Worm (Caenorhabditis elegans): ENCODE measurements around the gene mrpl-41.
A peak's percentile ranks its signal among the peaks of the same experiment; 100 is the strongest.
"Not testable (repeated sequence)": the region's sequence is repeated elsewhere in the genome, so short reads cannot be mapped to it uniquely, and the experiment has no call there.

The mrpl-41 gene

DNA sequence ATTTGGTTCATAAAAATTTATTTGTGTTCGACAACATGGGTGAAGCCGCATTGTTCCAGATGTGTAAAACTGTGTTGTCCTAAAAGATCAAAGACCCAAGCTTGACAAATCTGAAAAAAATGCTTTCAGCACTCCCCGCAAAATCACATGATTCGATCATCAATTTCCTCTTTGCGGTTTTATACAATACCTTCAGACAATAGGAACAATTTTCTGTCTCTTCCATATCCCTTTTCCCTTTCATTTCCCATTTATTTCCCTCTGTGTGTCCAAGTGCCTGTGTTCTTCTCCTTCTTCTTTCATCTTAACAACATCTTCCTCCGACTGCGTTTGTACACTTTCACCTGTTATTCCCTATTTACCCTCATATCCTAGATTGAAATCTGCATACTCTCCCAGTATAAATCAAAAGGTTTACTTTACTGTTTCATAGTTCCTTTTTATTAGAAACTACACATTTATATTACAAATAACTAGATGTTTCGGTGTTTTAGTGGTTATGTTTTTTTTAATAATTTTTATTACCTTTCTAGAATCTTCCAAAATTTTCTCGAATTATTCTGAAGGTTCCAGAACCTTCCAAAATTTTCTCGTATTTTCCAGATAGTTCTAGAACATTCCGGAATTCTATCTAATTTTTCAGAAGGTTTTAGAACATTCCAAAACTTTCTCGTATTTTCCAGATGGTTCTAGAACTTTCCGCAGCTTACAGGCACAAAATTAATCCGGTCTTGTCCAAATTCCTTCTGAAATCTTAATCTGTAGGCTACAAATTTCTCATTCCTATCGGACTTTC, 12.4 kb downstream of the mrpl-41 start, which contains the start of gene K01A2.5 (continued):
- TF ChIP-seq mxl-3 (GFP tag; optimal IDR thresholded peaks at IDR 0.05) (peak; percentile 35), gei-8 (GFP tag; optimal IDR thresholded peaks at IDR 0.05) (no peak), D1046.2 (GFP tag; IDR thresholded peaks at IDR 0.05) (no peak), daf-16 (GFP tag; optimal IDR thresholded peaks at IDR 0.05) (no peak), daf-16 (tag; optimal IDR thresholded peaks at IDR 0.05) (no peak), ZK337.2 (GFP tag; IDR thresholded peaks at IDR 0.05) (no peak), hif-1 (tag; optimal IDR thresholded peaks at IDR 0.05) (no peak), skn-1 (tag; optimal IDR thresholded peaks at IDR 0.05) (no peak), tra-1 (GFP tag; IDR thresholded peaks at IDR 0.05) (no peak), lin-38 (GFP tag; IDR thresholded peaks at IDR 0.05) (no peak), madf-5 (GFP tag; IDR thresholded peaks at IDR 0.05) (no peak), daf-8 (GFP tag; IDR thresholded peaks at IDR 0.05) (no peak)

DNA sequence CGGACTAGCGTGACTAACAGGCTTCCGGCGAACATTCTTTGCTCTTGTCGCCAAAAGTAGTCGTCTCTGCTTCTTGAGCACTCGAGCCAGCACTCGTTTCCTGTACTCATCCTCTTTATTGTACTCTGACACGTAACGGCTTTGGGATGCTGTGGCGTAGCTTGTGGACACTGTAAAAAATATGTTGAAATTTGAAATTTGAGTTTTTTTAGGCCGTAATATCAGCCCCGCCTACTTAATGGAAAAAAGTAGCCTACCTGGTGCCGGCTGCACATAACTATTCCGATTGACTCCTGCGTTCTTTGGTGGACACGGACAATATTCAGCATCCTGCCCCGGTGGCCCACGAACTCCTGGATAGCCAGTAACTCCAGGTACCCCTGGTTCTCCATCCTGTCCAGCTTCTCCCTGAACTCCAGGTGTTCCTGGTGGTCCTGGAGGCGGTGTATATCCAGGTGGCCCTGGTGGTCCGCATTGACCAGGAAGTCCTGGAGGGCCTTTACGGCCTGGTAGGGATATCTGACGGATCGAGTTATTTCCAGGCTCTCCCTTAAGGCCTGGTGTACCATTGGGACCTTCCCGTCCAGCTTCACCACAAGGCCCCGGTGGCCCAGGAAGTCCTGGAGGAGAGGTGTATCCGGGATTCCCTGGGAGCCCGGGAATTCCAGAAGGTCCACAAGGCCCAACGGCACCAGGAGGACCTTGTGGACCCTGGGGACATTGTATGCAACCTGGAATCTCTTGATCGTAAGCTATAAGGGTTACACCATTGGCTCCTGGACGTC, 15.4 kb downstream of the mrpl-41 start:
- no peak for TF ChIP-seq Y105C5A.15 (GFP tag; IDR thresholded peaks at IDR 0.05)
- TF ChIP-seq set-16 (GFP tag; IDR thresholded peaks at IDR 0.05): peak; percentile 83
- peak; percentile 92 for TF ChIP-seq aha-1 (tag)
- TF ChIP-seq ama-1 (optimal IDR thresholded peaks at IDR 0.05): no peak
- TF ChIP-seq cey-2 (tag; optimal IDR thresholded peaks at IDR 0.05; ENCODE audit: borderline replicate concordance, insufficient read depth): no peak
- TF ChIP-seq lin-38 (GFP tag; IDR thresholded peaks at IDR 0.05): no peak
- no peak for TF ChIP-seq hlh-11 (tag; optimal IDR thresholded peaks at IDR 0.05)
- TF ChIP-seq attf-4 (tag; optimal IDR thresholded peaks at IDR 0.05): no peak
- TF ChIP-seq ztf-7 (tag; optimal IDR thresholded peaks at IDR 0.05): no peak
- no peak for TF ChIP-seq ceh-44 (GFP tag; IDR thresholded peaks at IDR 0.05)

DNA sequence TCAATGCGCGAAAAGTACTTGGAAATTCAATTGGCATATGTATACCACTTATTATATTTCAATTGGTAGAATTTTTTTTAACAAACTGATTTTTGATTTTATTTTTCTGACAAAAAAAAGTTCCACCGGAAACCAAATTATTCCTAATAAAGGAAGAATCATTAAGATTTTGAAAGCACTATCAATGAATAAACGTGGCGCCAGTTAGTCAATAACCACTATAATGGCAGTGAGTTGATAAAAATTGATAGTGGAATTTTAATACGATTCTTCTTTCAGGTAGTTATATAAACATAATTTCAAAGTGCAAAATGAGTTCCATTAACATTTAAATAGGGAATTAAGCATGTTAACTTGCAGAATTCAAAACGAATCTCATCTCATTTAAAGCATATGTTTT, 16.9 kb downstream of the mrpl-41 start, which contains the start of gene col-69:
col-69 (minus strand) TSS at position 101 of the 400 bp plus-strand sequence.
- TF ChIP-seq nhr-28 (tag; optimal IDR thresholded peaks at IDR 0.05): peak; percentile 8
- peak; percentile 22 for TF ChIP-seq pqm-1 (tag; optimal IDR thresholded peaks at IDR 0.05)
- TF ChIP-seq ZK337.2 (GFP tag; IDR thresholded peaks at IDR 0.05): no peak
- no peak for TF ChIP-seq daf-16 (GFP tag; optimal IDR thresholded peaks at IDR 0.05)
- TF ChIP-seq daf-16 (tag; optimal IDR thresholded peaks at IDR 0.05): peak; percentile 13
- TF ChIP-seq dpl-1 (GFP tag; optimal IDR thresholded peaks at IDR 0.05): no peak

DNA sequence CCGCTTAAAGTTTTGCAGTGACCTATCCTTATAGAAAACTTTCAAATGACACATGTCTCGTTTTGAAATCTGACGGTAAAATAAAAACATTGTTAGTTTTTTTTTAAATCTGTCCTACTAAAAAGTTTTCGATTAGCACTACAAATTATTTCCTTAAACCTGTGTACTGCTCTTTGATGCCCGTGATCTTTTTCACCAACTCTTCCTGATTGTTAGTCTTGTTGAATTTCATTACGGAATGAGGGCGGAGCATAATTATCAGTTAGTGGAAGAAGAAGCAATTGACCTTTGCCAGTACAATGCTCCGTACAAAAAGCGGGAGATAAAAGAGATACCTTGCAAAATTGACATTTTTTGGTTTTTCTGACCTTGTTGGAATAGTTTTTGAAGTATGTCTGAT, 18.4 kb downstream of the mrpl-41 start, which contains the start of gene K01A2.4:
K01A2.4 (plus strand) TSS at position 301 of the 400 bp plus-strand sequence.
- no peak for TF ChIP-seq tra-1 (GFP tag; IDR thresholded peaks at IDR 0.05)
- peak; percentile 62 for TF ChIP-seq aha-1 (tag)

DNA sequence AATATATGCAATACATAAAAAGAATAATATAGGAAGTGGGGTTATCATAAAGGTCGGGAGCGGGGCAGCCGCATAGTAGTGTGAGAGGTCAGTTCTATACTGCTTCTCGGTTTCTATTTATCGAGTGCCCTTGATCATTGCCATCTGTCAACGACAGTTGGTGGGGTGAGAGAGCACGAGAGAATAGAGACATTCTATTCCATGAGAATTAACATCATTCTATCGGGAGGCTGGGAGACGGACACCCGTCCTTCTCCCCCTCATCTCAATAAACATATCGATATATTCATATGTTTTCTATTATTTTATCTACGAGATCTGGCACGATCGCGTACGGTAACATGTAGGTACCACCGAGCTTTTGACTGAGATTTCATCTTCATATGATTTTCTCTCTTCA, 23.4 kb downstream of the mrpl-41 start, which contains the start of gene mps-2:
mps-2 (minus strand) TSS at position 101 of the 400 bp plus-strand sequence.
- not testable (repeated sequence) for TF ChIP-seq nhr-28, skn-1, daf-12 (tag; optimal IDR thresholded peaks at IDR 0.05)

DNA sequence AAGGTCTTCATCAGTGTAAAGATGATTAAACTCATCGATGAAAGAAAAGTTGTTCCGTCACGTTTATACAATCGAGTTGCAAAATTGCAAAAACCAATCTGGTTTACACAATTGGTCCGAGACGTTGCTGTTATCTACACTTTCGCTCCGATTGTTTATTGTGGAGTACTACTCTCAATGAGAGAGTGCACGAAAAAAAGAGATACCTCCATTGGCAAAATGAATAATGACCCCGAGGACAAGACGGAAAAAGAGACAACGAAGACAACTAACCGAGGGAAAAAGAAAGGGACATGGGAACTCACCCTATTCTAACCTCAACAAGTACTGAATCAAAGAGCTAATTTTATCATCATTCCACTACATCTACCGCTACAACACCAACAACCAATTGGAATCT, 24.8 kb downstream of the mrpl-41 start:
- TF ChIP-seq jun-1 (tag; optimal IDR thresholded peaks at IDR 0.05) (no peak), sdz-12 (GFP tag; optimal IDR thresholded peaks at IDR 0.05) (no peak), lin-13 (GFP tag; optimal IDR thresholded peaks at IDR 0.05) (no peak), hif-1 (tag; optimal IDR thresholded peaks at IDR 0.05) (no peak), tag-97 (GFP tag; IDR thresholded peaks at IDR 0.05) (no peak), T26A8.4 (GFP tag; IDR thresholded peaks at IDR 0.05) (no peak)

All from whole organism, L4 larva.